Worm (Caenorhabditis elegans) whole organism, L2 larva: Measurements from ENCODE around the gene Y45F10B.59.
"Not testable (repeated sequence)": the region's sequence is repeated elsewhere in the genome, so short reads cannot be mapped to it uniquely, and the experiment has no call there.

Experiments
- aly-2 ChIP-seq: fragments of 150-350 bp; optimal IDR thresholded peaks from 2 replicates; lab custom pipeline; 2014; ENCODE audit warnings: missing biosample characterization, missing genetic modification characterization
- ama-1 ChIP-seq: fragments of 150-350 bp; optimal IDR thresholded peaks from 2 replicates; lab custom pipeline; 2018; ENCODE audit warnings: inconsistent platforms
- ceh-82 ChIP-seq: fragments of 150-350 bp; optimal IDR thresholded peaks from 2 replicates; lab custom pipeline; 2014; ENCODE audit warnings: missing biosample characterization, missing genetic modification characterization
- egl-27 ChIP-seq: sonication (generic microtip); optimal IDR thresholded peaks from 3 replicates; lab custom pipeline; 2017; ENCODE audit warnings: missing biosample characterization, missing genetic modification reagents, missing genetic modification characterization
- fos-1 ChIP-seq: fragments of 150-350 bp; optimal IDR thresholded peaks from 2 replicates; lab custom pipeline; 2014; ENCODE audit warnings: missing biosample characterization, missing genetic modification characterization
- lin-39 ChIP-seq: fragments of 150-350 bp; optimal IDR thresholded peaks from 2 replicates; lab custom pipeline; 2014; ENCODE audit warnings: missing biosample characterization, missing genetic modification reagents, missing genetic modification characterization
- nhr-12 ChIP-seq: fragments of 150-350 bp; optimal IDR thresholded peaks from 2 replicates; lab custom pipeline; 2014; ENCODE audit warnings: missing biosample characterization, missing genetic modification characterization
- nhr-21 ChIP-seq: fragments of 150-350 bp; optimal IDR thresholded peaks from 2 replicates; lab custom pipeline; 2014; ENCODE audit warnings: missing biosample characterization, missing genetic modification characterization
- snpc-4 ChIP-seq: fragments of 150-350 bp; optimal IDR thresholded peaks from 2 replicates; lab custom pipeline; 2014; ENCODE audit warnings: missing biosample characterization, missing genetic modification characterization
- unc-62 ChIP-seq: fragments of 150-350 bp; optimal IDR thresholded peaks from 2 replicates; lab custom pipeline; 2014; ENCODE audit warnings: missing biosample characterization, missing genetic modification reagents, missing genetic modification characterization
- zag-1 ChIP-seq: fragments of 150-350 bp; optimal IDR thresholded peaks from 2 replicates; lab custom pipeline; 2014; ENCODE audit warnings: missing biosample characterization, missing genetic modification characterization
- ztf-11 ChIP-seq: sonication (generic microtip); optimal IDR thresholded peaks from 2 replicates; lab custom pipeline; 2017; ENCODE audit warnings: missing biosample characterization, missing genetic modification characterization
- ztf-4 ChIP-seq: fragments of 150-350 bp; optimal IDR thresholded peaks from 2 replicates; lab custom pipeline; 2014; ENCODE audit warnings: missing biosample characterization, missing genetic modification characterization

DNA sequence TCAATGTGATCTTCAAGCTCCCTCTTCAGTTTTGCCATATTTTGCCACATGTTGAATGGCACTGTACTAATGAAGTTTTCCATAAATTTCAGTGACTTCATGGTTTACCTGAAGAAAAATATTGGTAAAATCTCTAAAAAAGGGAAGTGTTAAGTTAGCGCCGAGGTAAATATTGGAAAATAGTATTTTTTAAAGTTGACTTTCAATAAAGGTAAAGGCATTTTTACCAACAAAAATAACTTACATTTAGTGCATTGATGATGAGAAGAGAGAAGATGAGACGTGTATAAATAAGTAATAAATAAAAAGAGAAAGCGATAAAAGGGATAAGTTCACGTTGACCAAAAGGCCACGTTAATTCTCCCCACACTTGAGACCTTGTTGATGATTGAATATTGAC lies 24.2 kb upstream of the Y45F10B.59 start, which contains the start of gene Y45F10B.8:
- TF ChIP-seq snpc-4 (tag; lab: Kevin White, UChicago); zag-1 (tag; lab: Kevin White, UChicago); ztf-4 (tag; lab: Kevin White, UChicago); aly-2; fos-1 (tag; lab: Kevin White, UChicago); unc-62; nhr-12; ama-1 (lab: Kevin White, UChicago); ztf-11 (tag; lab: Kevin White, UChicago); egl-27 (tag; lab: Kevin White, UChicago); nhr-21 (tag; lab: Kevin White, UChicago); lin-39 (tag; lab: Kevin White, UChicago); ceh-82 (tag; lab: Kevin White, UChicago): not testable (repeated sequence)
